Worm (Caenorhabditis elegans): ENCODE results near the gene pals-21.

DNA sequence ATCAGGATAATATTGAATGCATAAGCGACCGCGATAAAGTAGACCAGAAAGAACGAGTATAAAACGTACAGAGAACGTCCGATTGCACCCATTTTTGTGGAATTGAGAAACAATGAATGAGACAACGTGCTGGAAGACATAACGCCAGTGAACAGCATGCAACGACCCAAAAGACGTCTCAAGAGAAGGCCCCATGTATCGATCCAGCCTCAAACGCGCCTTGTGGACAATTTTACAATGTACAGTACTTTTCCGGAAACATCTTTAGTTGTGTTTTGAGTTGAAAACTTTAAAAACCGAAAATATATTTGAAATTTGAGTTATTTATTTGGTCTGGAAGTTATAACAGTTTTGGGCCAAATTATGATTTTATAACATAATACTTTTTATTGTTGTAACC, 29.7 kb downstream of the pals-21 start, which contains the start of gene Y82E9BL.3:
- TF ChIP-seq nhr-12 (tag; optimal IDR thresholded peaks at IDR 0.05) = no peak
- no peak for TF ChIP-seq R02D3.7 (tag; optimal IDR thresholded peaks at IDR 0.05)
- no peak for TF ChIP-seq nhr-237 (tag; optimal IDR thresholded peaks at IDR 0.05)
- no peak for TF ChIP-seq fos-1 (tag; optimal IDR thresholded peaks at IDR 0.05)
- no peak for TF ChIP-seq ceh-16 (tag; optimal IDR thresholded peaks at IDR 0.05)
- no peak for TF ChIP-seq unc-62 (GFP tag; optimal IDR thresholded peaks at IDR 0.05)
- no peak for TF ChIP-seq nhr-25 (tag; optimal IDR thresholded peaks at IDR 0.05)
- no peak for TF ChIP-seq tbx-2 (tag; optimal IDR thresholded peaks at IDR 0.05)
- TF ChIP-seq nhr-76 (tag; optimal IDR thresholded peaks at IDR 0.05) = no peak
- TF ChIP-seq ZK546.5 (tag; optimal IDR thresholded peaks at IDR 0.05) = no peak
- no peak for TF ChIP-seq nhr-77 (tag; optimal IDR thresholded peaks at IDR 0.05)
